6 worm cellular contexts compared by ENCODE assay signal in the genomic region with DNA sequence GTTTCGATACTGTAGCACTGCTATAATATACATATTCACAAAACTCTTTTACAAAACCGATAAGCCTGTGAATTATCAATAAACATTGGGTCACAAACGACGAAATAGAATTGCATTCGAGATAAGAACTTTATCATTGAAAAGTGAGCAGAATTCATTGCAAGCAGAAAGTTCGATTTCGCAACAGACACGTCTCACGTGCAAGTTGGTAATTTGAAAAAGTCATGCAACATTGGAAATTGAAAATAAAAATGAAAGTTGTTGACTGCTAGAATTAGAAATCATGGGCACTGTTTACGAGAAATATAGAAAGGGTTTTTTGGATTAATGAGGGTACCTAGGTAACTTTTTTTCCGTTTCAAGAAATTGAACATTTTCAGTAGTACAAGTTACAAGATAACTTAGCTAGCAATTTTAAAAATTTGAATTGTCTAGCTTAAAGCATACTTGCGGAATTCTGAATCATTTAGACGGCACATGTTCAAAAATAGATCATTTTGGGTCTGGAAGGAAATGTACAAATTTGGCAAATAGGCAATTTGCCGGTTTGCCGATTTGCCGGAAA.
TF ChIP-seq lines count a peak whose summit lies in the region.

No protein-coding gene starts in this region.

TF ChIP-seq in whole organism, L1 larva, 84 proteins besides CTCF, POLR2A, EP300 and RAD21 (continues in another document):
- no peak for TF ChIP-seq nhr-237 (tag; optimal IDR thresholded peaks at IDR 0.05; lab: Kevin White, UChicago)
- TF ChIP-seq elt-3 (tag; optimal IDR thresholded peaks at IDR 0.05; lab: Kevin White, UChicago), result peak in 3 of 6 experiments; percentile 17 to 21 (median 18)
- TF ChIP-seq unc-62 (GFP tag; optimal IDR thresholded peaks at IDR 0.05; lab: Kevin White, UChicago), result no peak
- no peak for TF ChIP-seq ceh-8 (GFP tag; optimal IDR thresholded peaks at IDR 0.05; lab: Kevin White, UChicago)
- 0 out of 2 replicates have a peak, but pooled peaks have one; percentile 18 for TF ChIP-seq nhr-19 (GFP tag; conservative IDR thresholded peaks at IDR 0.05; lab: Robert Waterston, UW)
- no peak for TF ChIP-seq sox-4 (tag; optimal IDR thresholded peaks at IDR 0.05; lab: Kevin White, UChicago)
- TF ChIP-seq C34B4.2 (tag; optimal IDR thresholded peaks at IDR 0.05; lab: Kevin White, UChicago), result no peak
- TF ChIP-seq egl-27 (tag; optimal IDR thresholded peaks at IDR 0.05; lab: Kevin White, UChicago), result no peak
- TF ChIP-seq snu-23 (GFP tag; optimal IDR thresholded peaks at IDR 0.05; lab: Kevin White, UChicago), result peak; percentile 55
- TF ChIP-seq ama-1 (optimal IDR thresholded peaks at IDR 0.05; lab: Kevin White, UChicago), result peak; percentile 42
- TF ChIP-seq nhr-77 (tag; optimal IDR thresholded peaks at IDR 0.05; lab: Kevin White, UChicago), result no peak
- no peak for TF ChIP-seq fos-1 (tag; optimal IDR thresholded peaks at IDR 0.05; lab: Kevin White, UChicago)
- no peak for TF ChIP-seq alr-1 (tag; optimal IDR thresholded peaks at IDR 0.05; lab: Kevin White, UChicago; ENCODE audit: borderline replicate concordance)
- TF ChIP-seq vab-15 (tag; optimal IDR thresholded peaks at IDR 0.05; lab: Kevin White, UChicago), result no peak

TF ChIP-seq in whole organism, L2 larva, 48 proteins besides CTCF, POLR2A, EP300 and RAD21 (continues in another document):
- peak; percentile 60 for TF ChIP-seq nhr-21 (tag; optimal IDR thresholded peaks at IDR 0.05; lab: Kevin White, UChicago)
- TF ChIP-seq snpc-4 (tag; optimal IDR thresholded peaks at IDR 0.05; lab: Kevin White, UChicago), result no peak
- TF ChIP-seq lin-39 (tag; optimal IDR thresholded peaks at IDR 0.05; lab: Kevin White, UChicago), result no peak
- TF ChIP-seq nhr-23 (tag; optimal IDR thresholded peaks at IDR 0.05; lab: Kevin White, UChicago), result no peak
- TF ChIP-seq aly-2 (tag; optimal IDR thresholded peaks at IDR 0.05; lab: Kevin White, UChicago), result peak; percentile 54
- TF ChIP-seq ztf-11 (tag; optimal IDR thresholded peaks at IDR 0.05; lab: Kevin White, UChicago), result no peak
- TF ChIP-seq dmd-4 (tag; optimal IDR thresholded peaks at IDR 0.05; lab: Kevin White, UChicago), result no peak
- TF ChIP-seq elt-1 (tag; optimal IDR thresholded peaks at IDR 0.05; lab: Kevin White, UChicago), result no peak
- peak; percentile 72 for TF ChIP-seq sma-9 (GFP tag; optimal IDR thresholded peaks at IDR 0.05; lab: Kevin White, UChicago)
- TF ChIP-seq sma-9 (tag; optimal IDR thresholded peaks at IDR 0.05; lab: Kevin White, UChicago), result no peak
- TF ChIP-seq lsy-2 (tag; optimal IDR thresholded peaks at IDR 0.05; lab: Kevin White, UChicago), result peak; percentile 35 to 64
- TF ChIP-seq nhr-77 (tag; optimal IDR thresholded peaks at IDR 0.05; lab: Kevin White, UChicago), result no peak
- TF ChIP-seq fos-1 (tag; optimal IDR thresholded peaks at IDR 0.05; lab: Kevin White, UChicago), result peak; percentile 90
- TF ChIP-seq Y55F3AM.14 (GFP tag; optimal IDR thresholded peaks at IDR 0.05; lab: Kevin White, UChicago), result no peak
- no peak for TF ChIP-seq unc-39 (tag; optimal IDR thresholded peaks at IDR 0.05; lab: Kevin White, UChicago)

TF ChIP-seq in whole organism, L3 larva, 47 proteins besides CTCF, POLR2A, EP300 and RAD21 (continues in another document):
- TF ChIP-seq nhr-77 (tag; optimal IDR thresholded peaks at IDR 0.05; lab: Kevin White, UChicago), result peak; percentile 35
- TF ChIP-seq nhr-43 (tag; optimal IDR thresholded peaks at IDR 0.05; lab: Kevin White, UChicago; ENCODE audit: poor library complexity, severe bottlenecking), result no peak
- TF ChIP-seq lin-15B (tag; optimal IDR thresholded peaks at IDR 0.05; lab: Kevin White, UChicago), result no peak
- TF ChIP-seq pha-4 (tag; optimal IDR thresholded peaks at IDR 0.05; lab: Kevin White, UChicago), result peak; percentile 91
- peak; percentile 90 for TF ChIP-seq jun-1 (tag; optimal IDR thresholded peaks at IDR 0.05; lab: Kevin White, UChicago)
- no peak for TF ChIP-seq mdl-1 (tag; optimal IDR thresholded peaks at IDR 0.05; lab: Kevin White, UChicago)
- no peak for TF ChIP-seq unc-62 (GFP tag; optimal IDR thresholded peaks at IDR 0.05; lab: Kevin White, UChicago)
- TF ChIP-seq nhr-12 (tag; optimal IDR thresholded peaks at IDR 0.05; lab: Kevin White, UChicago), result no peak
- TF ChIP-seq snpc-4 (tag; optimal IDR thresholded peaks at IDR 0.05; lab: Kevin White, UChicago), result peak; percentile 12
- TF ChIP-seq fkh-10 (GFP tag; optimal IDR thresholded peaks at IDR 0.05; lab: Kevin White, UChicago), result no peak
- no peak for TF ChIP-seq ceh-16 (tag; optimal IDR thresholded peaks at IDR 0.05; lab: Kevin White, UChicago)
- no peak for TF ChIP-seq hmg-11 (tag; optimal IDR thresholded peaks at IDR 0.05; lab: Kevin White, UChicago)
- TF ChIP-seq nhr-237 (tag; optimal IDR thresholded peaks at IDR 0.05; lab: Kevin White, UChicago), result no peak
- TF ChIP-seq nhr-25 (tag; optimal IDR thresholded peaks at IDR 0.05; lab: Kevin White, UChicago), result peak; percentile 31
- peak; percentile 51 for TF ChIP-seq aly-2 (tag; optimal IDR thresholded peaks at IDR 0.05; lab: Kevin White, UChicago)

TF ChIP-seq in whole organism, L4 larva, 104 proteins besides CTCF, POLR2A, EP300 and RAD21 (continues in another document):
- peak; percentile 92 for TF ChIP-seq lin-13 (GFP tag; optimal IDR thresholded peaks at IDR 0.05; lab: Kevin White, UChicago)
- TF ChIP-seq tra-1 (GFP tag; IDR thresholded peaks at IDR 0.05; lab: Robert Waterston, UW), result 0 out of 2 replicates have a peak, but pooled peaks have one; percentile 53
- TF ChIP-seq nhr-77 (tag; optimal IDR thresholded peaks at IDR 0.05; lab: Kevin White, UChicago), result peak; percentile 96
- peak; percentile 94 for TF ChIP-seq dmd-6 (GFP tag; IDR thresholded peaks at IDR 0.05; lab: Robert Waterston, UW)
- TF ChIP-seq ceh-20 (GFP tag; IDR thresholded peaks at IDR 0.05; lab: Robert Waterston, UW), result 0 out of 2 replicates have a peak, but pooled peaks have one; percentile 23
- TF ChIP-seq snpc-4 (tag; optimal IDR thresholded peaks at IDR 0.05; lab: Kevin White, UChicago), result no peak
- TF ChIP-seq nhr-11 (tag; optimal IDR thresholded peaks at IDR 0.05; lab: Kevin White, UChicago), result peak; percentile 75
- no peak for TF ChIP-seq madf-5 (GFP tag; IDR thresholded peaks at IDR 0.05; lab: Robert Waterston, UW)
- peak; percentile 71 for TF ChIP-seq lin-1 (GFP tag; IDR thresholded peaks at IDR 0.05; lab: Robert Waterston, UW)
- peak in 1 of 2 experiments; percentile 10 for TF ChIP-seq daf-16 (GFP tag; optimal IDR thresholded peaks at IDR 0.05; lab: Kevin White, UChicago)
- TF ChIP-seq daf-16 (tag; optimal IDR thresholded peaks at IDR 0.05; lab: Kevin White, UChicago), result peak; percentile 98
- peak; percentile 52 to 93 for TF ChIP-seq mdl-1 (tag; optimal IDR thresholded peaks at IDR 0.05; lab: Kevin White, UChicago)
- TF ChIP-seq nhr-111 (GFP tag; optimal IDR thresholded peaks at IDR 0.05; lab: Kevin White, UChicago), result no peak
- no peak for TF ChIP-seq cey-2 (tag; optimal IDR thresholded peaks at IDR 0.05; lab: Kevin White, UChicago; ENCODE audit: borderline replicate concordance, insufficient read depth)

TF ChIP-seq in whole organism, late embryonic, 69 proteins besides CTCF, POLR2A, EP300 and RAD21:
- TF ChIP-seq ceh-2 (tag; optimal IDR thresholded peaks at IDR 0.05; lab: Kevin White, UChicago), result no peak
- TF ChIP-seq elt-2 (tag; optimal IDR thresholded peaks at IDR 0.05; lab: Kevin White, UChicago), result peak; percentile 88

TF ChIP-seq in whole organism, young adult, 124 proteins besides CTCF, POLR2A, EP300 and RAD21 (continues in another document):
- TF ChIP-seq let-607 (tag; optimal IDR thresholded peaks at IDR 0.05; lab: Kevin White, UChicago) (peak; percentile 59 to 72), pha-4 (tag; optimal IDR thresholded peaks at IDR 0.05; lab: Kevin White, UChicago) (peak; percentile 76), unc-62 (GFP tag; optimal IDR thresholded peaks at IDR 0.05; lab: Kevin White, UChicago) (peak; percentile 49), madf-3 (GFP tag; IDR thresholded peaks at IDR 0.05; lab: Robert Waterston, UW) (0 out of 2 replicates have a peak, but pooled peaks have one; percentile 64), lin-54 (GFP tag; optimal IDR thresholded peaks at IDR 0.05; lab: Kevin White, UChicago) (peak; percentile 15), sptf-2 (GFP tag; optimal IDR thresholded peaks at IDR 0.05; lab: Kevin White, UChicago) (no peak), T26A5.8 (tag; optimal IDR thresholded peaks at IDR 0.05; lab: Kevin White, UChicago) (no peak), Y53F4B.3 (GFP tag; IDR thresholded peaks at IDR 0.05; lab: Robert Waterston, UW) (no peak), ets-4 (GFP tag; optimal IDR thresholded peaks at IDR 0.05; lab: Kevin White, UChicago) (peak; percentile 32), unc-130 (GFP tag; optimal IDR thresholded peaks at IDR 0.05; lab: Kevin White, UChicago) (no peak), K12H6.12 (tag; optimal IDR thresholded peaks at IDR 0.05; lab: Kevin White, UChicago) (peak; percentile 38), egl-44 (GFP tag; IDR thresholded peaks at IDR 0.05; lab: Robert Waterston, UW) (0 out of 2 replicates have a peak, but pooled peaks have one; percentile 28), madf-6 (GFP tag; IDR thresholded peaks at IDR 0.05; lab: Robert Waterston, UW) (no peak), hmg-1.2 (GFP tag; IDR thresholded peaks at IDR 0.05; lab: Robert Waterston, UW) (peak; percentile 20; the same call in 1 of the 2 replicates), B0336.3 (GFP tag; IDR thresholded peaks at IDR 0.05; lab: Robert Waterston, UW) (peak; percentile 91), ekl-4 (GFP tag; IDR thresholded peaks at IDR 0.05; lab: Robert Waterston, UW) (no peak), C06A6.2 (GFP tag; conservative IDR thresholded peaks at IDR 0.05; lab: Robert Waterston, UW) (peak; percentile 51; the same call in 1 of the 2 replicates), pbrm-1 (GFP tag; IDR thresholded peaks at IDR 0.05; lab: Robert Waterston, UW) (0 out of 2 replicates have a peak, but pooled peaks have one; percentile 41), ama-1 (optimal IDR thresholded peaks at IDR 0.05; lab: Kevin White, UChicago) (no peak), ama-1 (GFP tag; optimal IDR thresholded peaks at IDR 0.05; lab: Kevin White, UChicago) (peak in 1 of 2 experiments; percentile 76), F55B11.4 (tag; optimal IDR thresholded peaks at IDR 0.05; lab: Kevin White, UChicago; ENCODE audit: borderline replicate concordance, insufficient read depth) (no peak), nhr-90 (tag; optimal IDR thresholded peaks at IDR 0.05; lab: Kevin White, UChicago) (peak; percentile 68), atf-7 (tag; optimal IDR thresholded peaks at IDR 0.05; lab: Kevin White, UChicago) (peak; percentile 71), rcor-1 (GFP tag; IDR thresholded peaks at IDR 0.05; lab: Robert Waterston, UW) (peak; percentile 52), chd-7 (tag; optimal IDR thresholded peaks at IDR 0.05; lab: Kevin White, UChicago) (peak; percentile 50), F23B12.7 (tag; optimal IDR thresholded peaks at IDR 0.05; lab: Kevin White, UChicago; ENCODE audit: insufficient read depth) (peak; percentile 20), Y53G8AR.9 (GFP tag; conservative IDR thresholded peaks at IDR 0.05; lab: Robert Waterston, UW) (0 out of 2 replicates have a peak, but pooled peaks have one; percentile 66), repo-1 (tag; optimal IDR thresholded peaks at IDR 0.05; lab: Kevin White, UChicago) (peak; percentile 49)
